Fruit fly (Drosophila melanogaster) whole organism, embryonic: ENCODE data around the gene chif.

Source experiments
- Adf1 ChIP-seq: fragments of 200-800 bp; sonication (Bioruptor generic); IDR thresholded peaks from 2 replicates; pipeline ENCODE4 v1.3.6; 2022; ENCODE audit warnings: missing biosample characterization, missing genetic modification characterization
- Atf3 ChIP-seq: fragments of 200-800 bp; sonication (Bioruptor generic); optimal IDR thresholded peaks from 3 replicates; lab custom pipeline; 2016; ENCODE audit warnings: missing biosample characterization, missing genetic modification characterization
- CG10147 ChIP-seq: fragments of 200-800 bp; sonication (Bioruptor generic); optimal IDR thresholded peaks from 2 replicates; lab custom pipeline; 2019; ENCODE audit warnings: missing biosample characterization, mild to moderate bottlenecking, missing genetic modification characterization, moderate library complexity
- CG1233 ChIP-seq: fragments of 200-800 bp; sonication (Bioruptor generic); optimal IDR thresholded peaks from 4 replicates; lab custom pipeline; 2018; ENCODE audit warnings: missing biosample characterization, mild to moderate bottlenecking, missing genetic modification characterization
- CG13296 ChIP-seq: fragments of 200-800 bp; sonication (Bioruptor generic); optimal IDR thresholded peaks from 3 replicates; lab custom pipeline; 2018; ENCODE audit warnings: missing biosample characterization, mild to moderate bottlenecking, missing genetic modification characterization
- CG14014 ChIP-seq: fragments of 200-800 bp; sonication (Bioruptor generic); IDR thresholded peaks from 2 replicates; pipeline ENCODE4 v1.3.6; 2022; ENCODE audit warnings: missing biosample characterization, missing genetic modification characterization
- CG18619 ChIP-seq: fragments of 200-800 bp; sonication (Bioruptor generic); optimal IDR thresholded peaks from 3 replicates; lab custom pipeline; 2017; ENCODE audit warnings: missing biosample characterization, mild to moderate bottlenecking, missing genetic modification characterization
- CG2678 ChIP-seq: fragments of 200-800 bp; sonication (Bioruptor generic); optimal IDR thresholded peaks from 3 replicates; lab custom pipeline; 2019; ENCODE audit warnings: missing biosample characterization, mild to moderate bottlenecking, missing genetic modification characterization, moderate library complexity
- CG3281 ChIP-seq: fragments of 200-800 bp; sonication (Bioruptor generic); optimal IDR thresholded peaks from 3 replicates; lab custom pipeline; 2017; ENCODE audit warnings: missing biosample characterization, mild to moderate bottlenecking, missing genetic modification characterization
- CG3847 ChIP-seq: fragments of 200-800 bp; sonication (Bioruptor generic); IDR thresholded peaks from 2 replicates; pipeline ENCODE4 v1.3.6; 2022; ENCODE audit warnings: missing biosample characterization, missing genetic modification characterization
- CG4424 ChIP-seq: fragments of 200-800 bp; sonication (Bioruptor generic); optimal IDR thresholded peaks from 3 replicates; lab custom pipeline; 2016; ENCODE audit warnings: missing biosample characterization, missing genetic modification characterization
- CG4707 ChIP-seq: fragments of 200-800 bp; sonication (Bioruptor generic); optimal IDR thresholded peaks from 2 replicates; lab custom pipeline; 2018; ENCODE audit warnings: missing biosample characterization, mild to moderate bottlenecking, missing genetic modification characterization, moderate library complexity
- CG4730 ChIP-seq: fragments of 200-800 bp; sonication (Bioruptor generic); IDR thresholded peaks from 2 replicates; pipeline ENCODE4 v1.3.6; 2022; ENCODE audit warnings: missing biosample characterization, missing genetic modification characterization
- CG4854 ChIP-seq: fragments of 200-800 bp; sonication (Bioruptor generic); optimal IDR thresholded peaks from 2 replicates; lab custom pipeline; 2016; ENCODE audit warnings: missing biosample characterization, missing genetic modification characterization, inconsistent platforms
- CG6175 ChIP-seq: fragments of 200-800 bp; sonication (Bioruptor generic); IDR thresholded peaks from 3 replicates; pipeline ENCODE4 v1.3.6; 2022; ENCODE audit warnings: missing biosample characterization, missing genetic modification characterization
- CG6689 ChIP-seq: fragments of 200-800 bp; sonication (Bioruptor generic); IDR thresholded peaks from 2 replicates; pipeline ENCODE4 v1.3.6; 2022; ENCODE audit warnings: missing biosample characterization, missing genetic modification characterization
- CG7357 ChIP-seq: fragments of 200-800 bp; sonication (Bioruptor generic); IDR thresholded peaks from 3 replicates; pipeline ENCODE4 v1.3.6; 2022; ENCODE audit warnings: missing biosample characterization, missing genetic modification characterization
- CG8281 ChIP-seq: fragments of 200-800 bp; sonication (Bioruptor generic); optimal IDR thresholded peaks from 2 replicates; lab custom pipeline; 2018; ENCODE audit warnings: missing biosample characterization, mild to moderate bottlenecking, missing genetic modification characterization, moderate library complexity
- CG8924 ChIP-seq: fragments of 200-800 bp; optimal IDR thresholded peaks from 3 replicates; lab custom pipeline; 2019; ENCODE audit warnings: missing biosample characterization, mild to moderate bottlenecking, missing genetic modification characterization, moderate library complexity
- CG8944 ChIP-seq: fragments of 200-800 bp; sonication (Bioruptor generic); optimal IDR thresholded peaks from 3 replicates; lab custom pipeline; 2016; ENCODE audit warnings: missing biosample characterization, missing genetic modification characterization
- CHES-1-like ChIP-seq: fragments of 200-800 bp; sonication (Bioruptor generic); optimal IDR thresholded peaks from 2 replicates; lab custom pipeline; 2016; ENCODE audit warnings: missing biosample characterization, missing genetic modification characterization
- CTCF ChIP-seq: fragments of 200-800 bp; sonication (Bioruptor generic); optimal IDR thresholded peaks from 2 replicates; lab custom pipeline; 2017; ENCODE audit warnings: missing biosample characterization, mild to moderate bottlenecking, missing genetic modification characterization, moderate library complexity
- Camta ChIP-seq: fragments of 200-800 bp; sonication (Bioruptor generic); optimal IDR thresholded peaks from 2 replicates; lab custom pipeline; 2016; ENCODE audit warnings: missing biosample characterization, missing genetic modification characterization
- Dbx ChIP-seq: fragments of 200-800 bp; sonication (Bioruptor generic); IDR thresholded peaks from 3 replicates; pipeline ENCODE4 v1.3.6; 2022; ENCODE audit warnings: missing biosample characterization, missing genetic modification characterization
- Ets65A ChIP-seq: fragments of 200-800 bp; sonication (Bioruptor generic); peaks from one replicate; lab custom pipeline; 2016; ENCODE audit warnings: missing biosample characterization, missing genetic modification characterization
- HLHmδ ChIP-seq: fragments of 200-800 bp; sonication (Bioruptor generic); optimal IDR thresholded peaks from 2 replicates; lab custom pipeline; 2018; ENCODE audit warnings: missing biosample characterization, mild to moderate bottlenecking, missing genetic modification characterization, moderate library complexity
- Lpt ChIP-seq: fragments of >200 bp; optimal IDR thresholded peaks from 2 replicates; lab custom pipeline; 2018; ENCODE audit warnings: missing biosample characterization, missing genetic modification characterization
- MESR4 ChIP-seq: fragments of 200-800 bp; sonication (Bioruptor generic); optimal IDR thresholded peaks from 2 replicates; lab custom pipeline; 2018; ENCODE audit warnings: missing biosample characterization, mild to moderate bottlenecking, missing genetic modification characterization, moderate library complexity
- Nf-YA ChIP-seq: fragments of 200-800 bp; sonication (Bioruptor generic); IDR thresholded peaks from 2 replicates; pipeline ENCODE4 v1.3.6; 2022; ENCODE audit warnings: missing biosample characterization, missing genetic modification characterization
- Nf-YB ChIP-seq: fragments of 200-800 bp; sonication (Bioruptor generic); optimal IDR thresholded peaks from 3 replicates; lab custom pipeline; 2019; ENCODE audit warnings: missing biosample characterization, mild to moderate bottlenecking, missing genetic modification characterization, moderate library complexity
- Pdp1 ChIP-seq, 2 experiments: fragments of 200-800 bp; sonication (Bioruptor generic); optimal IDR thresholded peaks; 3 replicates each; lab custom pipeline; 2016; ENCODE audit warnings: missing biosample characterization in 2 of 2, missing genetic modification characterization in 2 of 2, mild to moderate bottlenecking in 1 of 2, moderate library complexity in 1 of 2
- Sox100B ChIP-seq: fragments of 200-800 bp; sonication (Bioruptor generic); optimal IDR thresholded peaks from 3 replicates; lab custom pipeline; 2018; ENCODE audit warnings: missing biosample characterization, mild to moderate bottlenecking, missing genetic modification characterization
- Trl ChIP-seq, 3 experiments: fragments of >200 bp in 2 of 3; fragments of 200-800 bp in 1 of 3; sonication (Bioruptor generic) in 1 of 3; optimal IDR thresholded peaks; 2 replicates in 1 of 3; 3 replicates in 2 of 3; lab custom pipeline; 2016 to 2017; ENCODE audit warnings: missing biosample characterization in 1 of 3, missing genetic modification characterization in 1 of 3
- Usf ChIP-seq: fragments of 200-800 bp; sonication (Bioruptor generic); optimal IDR thresholded peaks from 2 replicates; lab custom pipeline; 2017; ENCODE audit warnings: missing genotype, missing biosample characterization, missing genetic modification characterization
- ase ChIP-seq: fragments of 200-800 bp; sonication (Bioruptor generic); IDR thresholded peaks from 3 replicates; pipeline ENCODE4 v1.3.6; 2022; ENCODE audit warnings: missing biosample characterization, missing genetic modification characterization
- danr ChIP-seq: fragments of 200-800 bp; sonication (Bioruptor generic); IDR thresholded peaks from 2 replicates; pipeline ENCODE4 v1.3.6; 2022; ENCODE audit warnings: missing biosample characterization, missing genetic modification characterization
- emc ChIP-seq: fragments of 200-800 bp; sonication (Bioruptor generic); optimal IDR thresholded peaks from 2 replicates; lab custom pipeline; 2016; ENCODE audit warnings: missing biosample characterization, missing genetic modification characterization
- fd102C ChIP-seq: fragments of 200-800 bp; sonication (Bioruptor generic); optimal IDR thresholded peaks from 2 replicates; lab custom pipeline; 2018; ENCODE audit warnings: missing biosample characterization, mild to moderate bottlenecking, missing genetic modification characterization, moderate library complexity
- gce ChIP-seq: fragments of 200-800 bp; sonication (Bioruptor generic); IDR thresholded peaks from 3 replicates; pipeline ENCODE4 v1.3.6; 2022; ENCODE audit warnings: missing biosample characterization, missing genetic modification characterization
- hbn ChIP-seq: fragments of 200-800 bp; sonication (Bioruptor generic); IDR thresholded peaks from 2 replicates; pipeline ENCODE4 v1.3.6; 2022; ENCODE audit warnings: missing biosample characterization, missing genetic modification characterization; ENCODE audit not compliant: partially characterized antibody
- lab ChIP-seq: fragments of 200-800 bp; sonication (Bioruptor generic); optimal IDR thresholded peaks from 3 replicates; lab custom pipeline; 2017; ENCODE audit warnings: missing biosample characterization, missing genetic modification characterization, mild to moderate bottlenecking, moderate library complexity, missing genetic modification reagents
- lbe ChIP-seq: fragments of 200-800 bp; sonication (Bioruptor generic); optimal IDR thresholded peaks from 2 replicates; lab custom pipeline; 2016; ENCODE audit warnings: missing biosample characterization, mild to moderate bottlenecking, missing genetic modification characterization
- otp ChIP-seq: fragments of 200-800 bp; sonication (Bioruptor generic); IDR thresholded peaks from 3 replicates; pipeline ENCODE4, ENCODE4 v1.3.6; 2022; ENCODE audit warnings: missing biosample characterization, missing genetic modification characterization
- pum ChIP-seq: fragments of 200-800 bp; sonication (Bioruptor generic); optimal IDR thresholded peaks from 2 replicates; lab custom pipeline; 2016; ENCODE audit warnings: missing biosample characterization, missing genetic modification characterization
- schlank ChIP-seq: fragments of 200-800 bp; sonication (Bioruptor generic); optimal IDR thresholded peaks from 2 replicates; lab custom pipeline; 2018; ENCODE audit warnings: missing biosample characterization, mild to moderate bottlenecking, missing genetic modification characterization
- so ChIP-seq: fragments of 200-800 bp; sonication (Bioruptor generic); IDR thresholded peaks from 3 replicates; pipeline ENCODE4 v1.3.6; 2022; ENCODE audit warnings: missing biosample characterization, missing genetic modification characterization
- tin ChIP-seq: fragments of 200-800 bp; sonication (Bioruptor generic); optimal IDR thresholded peaks from 3 replicates; lab custom pipeline; 2016; ENCODE audit warnings: missing biosample characterization, missing genetic modification characterization
- unc-4 ChIP-seq: fragments of 200-800 bp; sonication (Bioruptor generic); IDR thresholded peaks from 2 replicates; pipeline ENCODE4 v1.3.6; 2022; ENCODE audit warnings: missing biosample characterization, missing genetic modification characterization; ENCODE audit not compliant: partially characterized antibody
- zen2 ChIP-seq: fragments of 200-800 bp; sonication (Bioruptor generic); IDR thresholded peaks from 3 replicates; pipeline ENCODE4 v1.3.6; 2022; ENCODE audit warnings: missing biosample characterization, missing genetic modification characterization; ENCODE audit not compliant: partially characterized antibody

Gene chif

DNA sequence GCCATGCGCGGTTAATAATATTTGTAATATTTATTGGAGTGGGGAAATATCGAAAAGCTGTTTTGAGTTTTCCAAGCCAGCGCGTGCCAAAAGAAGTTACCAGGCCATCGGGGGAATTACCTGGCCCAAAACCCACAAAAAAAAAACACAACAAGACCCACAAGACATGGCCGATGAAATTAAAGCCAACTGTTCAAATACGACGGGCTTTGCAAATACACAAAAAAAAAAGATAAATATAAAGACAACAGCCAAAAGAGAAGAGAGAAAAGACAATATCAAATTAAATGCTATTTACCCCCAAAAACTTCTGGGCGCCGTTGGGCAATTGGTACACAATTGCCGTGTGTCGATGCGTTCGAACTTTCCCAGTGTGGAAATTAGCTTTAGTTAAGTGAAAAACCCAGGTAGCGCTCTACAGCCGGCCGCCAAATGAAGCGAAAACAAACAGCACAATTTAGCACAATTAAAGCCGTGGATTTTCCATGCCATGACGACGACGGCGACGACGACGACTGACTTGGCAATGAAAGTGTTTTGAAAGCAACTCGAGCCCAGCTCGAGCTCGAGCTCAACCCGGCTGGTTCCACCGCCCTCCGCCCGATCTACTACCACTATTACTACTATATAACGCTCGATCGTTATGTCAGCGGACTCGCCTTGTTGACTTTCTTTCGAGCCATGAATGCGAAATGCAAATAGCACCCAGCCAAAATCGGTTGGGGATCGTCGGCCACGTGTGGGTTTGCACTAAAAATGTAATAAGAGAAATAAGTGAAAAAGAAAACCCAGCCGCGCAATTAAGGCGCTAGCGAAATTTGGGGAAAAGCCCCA, 34.4 kb downstream of the chif start (continued):
- no peak for TF ChIP-seq CG4424 (GFP tag; lab: Kevin White, UChicago)
- TF ChIP-seq Pdp1 (GFP tag; optimal IDR thresholded peaks at IDR 0.05; lab: Kevin White, UChicago): peak; percentile 14 to 53
- TF ChIP-seq tin: no peak
- TF ChIP-seq danr (GFP tag; lab: Robert Waterston, UW): peak; percentile 36; the same call in 1 of the 2 replicates
- TF ChIP-seq Camta (GFP tag; lab: Kevin White, UChicago): peak; percentile 4
- peak; percentile 45 for TF ChIP-seq Sox100B
- no peak for TF ChIP-seq Usf (GFP tag; lab: Kevin White, UChicago)
- no peak for TF ChIP-seq pum (GFP tag; lab: Kevin White, UChicago)
- TF ChIP-seq CG1233 (GFP tag; lab: Kevin White, UChicago): peak; percentile 15
- TF ChIP-seq CG14014 (GFP tag; lab: Robert Waterston, UW): peak; percentile 60; the same call in 1 of the 2 replicates
- TF ChIP-seq otp (GFP tag; lab: Robert Waterston, UW): peak; percentile 36; the same call in 1 of the 3 replicates
- TF ChIP-seq Trl (optimal IDR thresholded peaks at IDR 0.05; lab: Kevin White, UChicago): no peak
- peak; percentile 64 for TF ChIP-seq Trl (GFP tag; optimal IDR thresholded peaks at IDR 0.05; lab: Kevin White, UChicago)
- peak; percentile 62; the same call in 2 of the 3 replicates for TF ChIP-seq Dbx
- peak; percentile 34; the same call in 1 of the 2 replicates for TF ChIP-seq CG3847 (GFP tag; lab: Robert Waterston, UW)
- no peak for TF ChIP-seq CG8281
- TF ChIP-seq Lpt (GFP tag; lab: Kevin White, UChicago): no peak
- TF ChIP-seq CHES-1-like (GFP tag; lab: Kevin White, UChicago): peak; percentile 11
- TF ChIP-seq hbn (GFP tag; lab: Robert Waterston, UW): no peak
- TF ChIP-seq CG4707: peak; percentile 54
- TF ChIP-seq CG3281 (GFP tag; lab: Kevin White, UChicago): peak; percentile 11
- TF ChIP-seq CG10147 (GFP tag; lab: Kevin White, UChicago): peak; percentile 41
- peak; percentile 40 for TF ChIP-seq CG18619 (GFP tag; lab: Kevin White, UChicago)
- no peak for TF ChIP-seq CG7357 (GFP tag; lab: Robert Waterston, UW)
- TF ChIP-seq Ets65A (GFP tag; lab: Kevin White, UChicago): no peak
- TF ChIP-seq unc-4 (GFP tag; lab: Robert Waterston, UW): no peak
- peak; percentile 73 for TF ChIP-seq lab (GFP tag; lab: Kevin White, UChicago)
- TF ChIP-seq CG13296 (GFP tag; lab: Kevin White, UChicago): peak; percentile 66
- TF ChIP-seq CG6175 (GFP tag; lab: Robert Waterston, UW): no peak
- no peak for TF ChIP-seq emc (GFP tag; lab: Kevin White, UChicago)
- no peak for TF ChIP-seq CTCF
- TF ChIP-seq schlank: peak; percentile 23
- no peak for TF ChIP-seq Adf1 (GFP tag; lab: Robert Waterston, UW)
- peak; percentile 54; the same call in 2 of the 3 replicates for TF ChIP-seq so (GFP tag; lab: Robert Waterston, UW)
- peak; percentile 20 for TF ChIP-seq Nf-YB (GFP tag; lab: Kevin White, UChicago)
- TF ChIP-seq fd102C (GFP tag; lab: Kevin White, UChicago): no peak
- TF ChIP-seq HLHmδ (GFP tag; lab: Kevin White, UChicago): no peak
- 0 out of 2 replicates have a peak, but pooled peaks have one; percentile 12 for TF ChIP-seq CG6689 (GFP tag; lab: Robert Waterston, UW)
- peak; percentile 64 for TF ChIP-seq CG2678 (tag; lab: Kevin White, UChicago)
- no peak for TF ChIP-seq MESR4
- no peak for TF ChIP-seq CG8924 (tag; lab: Kevin White, UChicago)
- TF ChIP-seq Atf3: no peak
- TF ChIP-seq Nf-YA (GFP tag; lab: Robert Waterston, UW): peak; percentile 36; the same call in 1 of the 2 replicates
- no peak for TF ChIP-seq CG4854 (GFP tag; lab: Kevin White, UChicago)
- TF ChIP-seq CG4730: no peak
- TF ChIP-seq lbe: no peak
- no peak for TF ChIP-seq gce (GFP tag; lab: Robert Waterston, UW)
- TF ChIP-seq ase (GFP tag; lab: Robert Waterston, UW): no peak
- TF ChIP-seq CG8944 (GFP tag; lab: Kevin White, UChicago): no peak
- TF ChIP-seq zen2 (GFP tag; lab: Robert Waterston, UW): no peak
